Worm (Caenorhabditis elegans): ENCODE data around the gene F44E5.17.
A peak's percentile ranks its signal among the peaks of the same experiment; 100 is the strongest.

The F44E5.17 gene

ce11 chrII:11731174-11731724 is 17.1 kb downstream of the F44E5.17 start (continued):
- TF ChIP-seq mxl-2 (GFP tag; conservative IDR thresholded peaks at IDR 0.05), result 0 out of 2 replicates have a peak, but pooled peaks have one; percentile 32
- peak; percentile 16 for TF ChIP-seq dve-1 (tag; optimal IDR thresholded peaks at IDR 0.05; ENCODE audit: insufficient read depth)
- TF ChIP-seq aha-1 (tag), result peak; percentile 81
- peak; percentile 35 for TF ChIP-seq dmd-6 (GFP tag; IDR thresholded peaks at IDR 0.05)
- TF ChIP-seq F37D6.2 (tag; optimal IDR thresholded peaks at IDR 0.05), result no peak
- TF ChIP-seq zfp-3 (GFP tag; conservative IDR thresholded peaks at IDR 0.05), result peak; percentile 78; the same call in 1 of the 2 replicates
- peak; percentile 21 for TF ChIP-seq rbr-2 (tag; optimal IDR thresholded peaks at IDR 0.05)
- no peak for TF ChIP-seq ceh-44 (GFP tag; IDR thresholded peaks at IDR 0.05)
- no peak for TF ChIP-seq ces-1 (GFP tag; optimal IDR thresholded peaks at IDR 0.05)
- no peak for TF ChIP-seq fkh-10 (GFP tag; optimal IDR thresholded peaks at IDR 0.05)
- TF ChIP-seq R02D3.7 (tag; optimal IDR thresholded peaks at IDR 0.05), result no peak
- TF ChIP-seq php-3 (GFP tag; IDR thresholded peaks at IDR 0.05), result no peak
- TF ChIP-seq arid-1 (GFP tag; conservative IDR thresholded peaks at IDR 0.05), result 0 out of 2 replicates have a peak, but pooled peaks have one; percentile 23
- no peak for TF ChIP-seq nhr-76 (tag; optimal IDR thresholded peaks at IDR 0.05)

ce11 chrII:11729757-11730535 is 18.4 kb downstream of the F44E5.17 start:
- 0 out of 2 replicates have a peak, but pooled peaks have one; percentile 33 for TF ChIP-seq D1046.2 (GFP tag; IDR thresholded peaks at IDR 0.05)
- TF ChIP-seq set-16 (GFP tag; IDR thresholded peaks at IDR 0.05), result peak; percentile 94
- TF ChIP-seq aha-1 (tag), result peak; percentile 96
- no peak for TF ChIP-seq madf-9 (GFP tag; conservative IDR thresholded peaks at IDR 0.05)
- TF ChIP-seq nhr-48 (tag; optimal IDR thresholded peaks at IDR 0.05), result no peak
- TF ChIP-seq unc-62 (GFP tag; optimal IDR thresholded peaks at IDR 0.05 in 1 of 2), result peak in 1 of 2 experiments; percentile 69
- TF ChIP-seq unc-62 (tag; optimal IDR thresholded peaks at IDR 0.05), result no peak

DNA sequence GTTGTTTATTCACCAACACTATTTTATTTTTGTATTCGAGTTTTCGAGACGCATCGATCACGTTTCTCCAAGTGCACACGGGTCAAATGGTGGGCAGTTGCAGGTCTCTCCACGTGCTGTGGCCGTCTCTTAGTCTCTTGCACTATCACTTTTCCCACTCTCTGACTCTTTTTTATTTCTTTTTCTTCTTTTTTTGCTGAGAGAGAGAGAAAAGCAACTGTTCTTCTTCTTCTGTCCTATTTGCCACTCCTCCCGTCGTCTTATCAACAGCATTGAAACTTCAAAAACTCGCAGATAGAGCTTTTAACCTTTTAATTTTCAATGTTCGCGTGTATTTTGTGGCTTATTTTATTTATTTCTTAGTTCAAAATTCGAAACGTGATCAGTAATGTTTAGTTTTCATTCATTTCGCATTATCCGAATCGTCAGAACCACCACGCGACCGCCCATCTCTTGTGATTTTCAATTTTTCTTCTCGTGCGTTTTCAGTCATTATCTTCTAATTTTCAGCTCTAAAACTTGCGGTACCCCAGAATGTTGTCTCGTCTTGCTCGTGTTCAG is 19.8 kb downstream of the F44E5.17 start, which contains the start of gene alh-8:
alh-8 (plus strand) TSS at position 511 of the 561 bp plus-strand sequence.
- TF ChIP-seq egl-27 (tag; optimal IDR thresholded peaks at IDR 0.05) (no peak), nhr-111 (GFP tag; optimal IDR thresholded peaks at IDR 0.05) (no peak), mes-2 (tag; optimal IDR thresholded peaks at IDR 0.05; ENCODE audit: poor library complexity, severe bottlenecking) (peak; percentile 53), mdt-29 (GFP tag; IDR thresholded peaks at IDR 0.05) (peak; percentile 72), rbr-2 (tag; optimal IDR thresholded peaks at IDR 0.05) (no peak), hlh-30 (tag; optimal IDR thresholded peaks at IDR 0.05; ENCODE audit: insufficient read depth) (peak; percentile 97), pqm-1 (tag; optimal IDR thresholded peaks at IDR 0.05) (peak; percentile 57), aha-1 (tag) (peak; percentile 43), php-3 (GFP tag; IDR thresholded peaks at IDR 0.05) (0 out of 2 replicates have a peak, but pooled peaks have one; percentile 41), dmd-6 (GFP tag; IDR thresholded peaks at IDR 0.05) (peak; percentile 87), ceh-32 (tag; optimal IDR thresholded peaks at IDR 0.05; ENCODE audit: poor library complexity) (no peak), dve-1 (tag; optimal IDR thresholded peaks at IDR 0.05; ENCODE audit: insufficient read depth) (peak; percentile 79), nhr-48 (tag; optimal IDR thresholded peaks at IDR 0.05) (peak; percentile 52), F44E2.7 (GFP tag; IDR thresholded peaks at IDR 0.05) (no peak), spr-3 (GFP tag; optimal IDR thresholded peaks at IDR 0.05) (peak; percentile 56), aly-2 (tag; optimal IDR thresholded peaks at IDR 0.05) (no peak), mdl-1 (tag; optimal IDR thresholded peaks at IDR 0.05) (peak; percentile 84 to 98), hlh-11 (tag; optimal IDR thresholded peaks at IDR 0.05) (peak; percentile 87), mxl-3 (GFP tag; optimal IDR thresholded peaks at IDR 0.05) (peak; percentile 96), mep-1 (tag; optimal IDR thresholded peaks at IDR 0.05) (peak; percentile 48), lin-38 (GFP tag; IDR thresholded peaks at IDR 0.05) (peak; percentile 50), pha-4 (GFP tag; IDR thresholded peaks at IDR 0.05) (peak; percentile 56; the same call in 1 of the 2 replicates), pha-4 (tag; optimal IDR thresholded peaks at IDR 0.05) (no peak), ztf-7 (tag; optimal IDR thresholded peaks at IDR 0.05) (no peak), nhr-28 (tag; optimal IDR thresholded peaks at IDR 0.05) (peak; percentile 82), nhr-77 (tag; optimal IDR thresholded peaks at IDR 0.05) (peak; percentile 43), lsy-2 (tag; optimal IDR thresholded peaks at IDR 0.05) (peak in 1 of 2 experiments; percentile 39), nhr-11 (tag; optimal IDR thresholded peaks at IDR 0.05) (peak; percentile 70), dpl-1 (GFP tag; optimal IDR thresholded peaks at IDR 0.05) (peak; percentile 16), T26A8.4 (GFP tag; IDR thresholded peaks at IDR 0.05) (0 out of 2 replicates have a peak, but pooled peaks have one; percentile 10)

Measured in whole organism, L4 larva.